Fruit fly (Drosophila melanogaster): ENCODE data around the gene CG31624.

DNA sequence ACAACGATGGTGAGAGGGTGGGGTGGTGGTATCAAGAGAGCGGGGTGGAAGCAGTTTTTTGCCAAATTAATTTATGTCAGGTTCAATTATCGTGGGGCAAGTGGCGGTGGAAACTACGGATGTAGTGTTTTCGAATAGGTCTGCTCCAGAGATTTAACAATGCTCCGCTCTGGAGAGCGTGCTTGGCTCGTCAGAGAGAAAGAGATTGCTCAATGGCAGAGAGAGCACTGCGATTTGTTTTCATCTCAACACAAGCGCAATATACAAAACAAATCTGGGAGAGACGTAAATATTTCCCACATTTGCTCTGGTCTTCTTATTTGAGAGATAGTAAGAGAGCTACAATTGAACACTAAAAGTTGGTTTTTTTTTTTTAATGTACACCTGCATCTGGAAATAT lies 21.6 kb upstream of the CG31624 start:
- TF ChIP-seq CG8159 (tag; optimal IDR thresholded peaks at IDR 0.05) (no peak), Pif1B (GFP tag; optimal IDR thresholded peaks at IDR 0.05) (no peak), D1 (tag; optimal IDR thresholded peaks at IDR 0.05) (no peak), CG4496 (GFP tag; IDR thresholded peaks at IDR 0.05) (no peak), CG34367 (tag; optimal IDR thresholded peaks at IDR 0.05) (no peak), Pif1A (GFP tag; optimal IDR thresholded peaks at IDR 0.05) (no peak), CG13204 (GFP tag; optimal IDR thresholded peaks at IDR 0.05) (no peak), EcR (GFP tag; optimal IDR thresholded peaks at IDR 0.05) (no peak), Snoo (tag; optimal IDR thresholded peaks at IDR 0.05) (no peak), CG32121 (GFP tag; IDR thresholded peaks at IDR 0.05) (no peak), CG10348 (GFP tag; IDR thresholded peaks at IDR 0.05) (no peak), Ets98B (GFP tag; IDR thresholded peaks at IDR 0.05) (no peak), CG8301 (tag; optimal IDR thresholded peaks at IDR 0.05) (no peak), rn (GFP tag; IDR thresholded peaks at IDR 0.05) (no peak)
